Worm (Caenorhabditis elegans) whole organism, L4/young adult: Measurements from ENCODE around the gene T05A8.1.

Experiments used
- W03F9.2 ChIP-seq: fragments of 150-350 bp; optimal IDR thresholded peaks from 2 replicates; lab custom pipeline; 2014; ENCODE audit warnings: missing biosample characterization, missing genetic modification characterization
- dao-5 ChIP-seq: sonication (generic microtip); optimal IDR thresholded peaks from 2 replicates; lab custom pipeline; 2016; ENCODE audit warnings: missing genotype, missing genetic modification characterization, moderate library complexity, missing compliant biosample characterization
- him-1 ChIP-seq: sonication (generic microtip); optimal IDR thresholded peaks from 2 replicates; lab custom pipeline; 2016; ENCODE audit warnings: missing genotype, missing genetic modification reagents, missing genetic modification characterization, missing compliant biosample characterization

The T05A8.1 gene

DNA sequence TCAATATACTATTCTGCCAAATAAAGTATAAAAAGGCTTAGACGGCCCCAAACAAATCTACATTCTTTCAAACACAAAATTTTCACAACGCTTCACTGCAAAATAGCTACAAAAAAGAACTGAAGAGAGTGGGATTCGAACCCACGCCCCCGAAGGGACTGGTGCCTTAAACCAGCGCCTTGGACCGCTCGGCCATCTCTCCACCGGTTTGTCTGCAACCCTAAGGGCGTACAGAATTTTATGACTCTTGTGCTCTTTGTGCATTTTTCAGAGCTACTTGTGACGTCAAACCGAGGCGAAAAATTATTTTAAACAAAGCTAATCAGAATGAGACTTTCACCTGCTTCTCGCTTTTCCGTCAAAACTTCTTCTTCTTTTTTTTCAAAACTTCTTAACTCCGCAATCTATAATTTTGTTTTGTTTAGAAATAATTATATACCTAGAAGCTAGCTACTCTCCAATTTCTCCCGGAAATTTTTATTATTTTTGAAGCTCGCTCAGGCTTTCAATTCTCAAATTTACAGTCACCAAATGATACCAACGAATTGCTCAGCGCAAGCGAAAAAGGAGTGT is 26.4 kb upstream of the T05A8.1 start, which contains the start of gene T05A8.8:
T05A8.8 (plus strand) TSS at position 523 of the 573 bp plus-strand sequence.
- TF ChIP-seq dao-5 (tag; lab: Kevin White, UChicago) = no peak
- TF ChIP-seq W03F9.2 (tag; lab: Kevin White, UChicago) = no peak
- TF ChIP-seq him-1 = no peak

- no peak for TF ChIP-seq him-1
- no peak for TF ChIP-seq W03F9.2 (tag; lab: Kevin White, UChicago)
- TF ChIP-seq dao-5 (tag; lab: Kevin White, UChicago) = no peak
Measured at ce11 chrII:2735644-2736043, 25.8 kb upstream of the T05A8.1 start.

DNA sequence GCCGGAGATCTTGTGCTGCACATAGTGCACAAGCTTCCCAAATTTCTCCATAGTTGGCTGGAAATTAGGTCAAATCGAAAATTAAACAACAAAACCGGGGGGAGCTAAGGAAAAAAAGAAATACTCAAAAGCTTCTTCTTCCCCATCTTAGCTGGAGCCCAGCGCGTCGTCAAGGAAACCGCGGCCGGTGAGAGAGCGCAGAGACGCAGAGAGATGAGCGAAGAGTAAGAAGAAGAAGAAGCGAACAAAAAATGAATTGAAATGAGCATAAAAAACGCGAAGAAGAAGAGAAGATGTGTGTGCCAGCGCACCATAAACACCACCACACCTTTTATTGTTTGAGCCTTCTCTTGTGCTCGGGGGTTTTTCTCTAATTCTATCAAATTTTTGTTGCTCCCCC is 25.4 kb upstream of the T05A8.1 start, which contains the start of gene wdr-31:
wdr-31 (minus strand) TSS at position 101 of the 400 bp plus-strand sequence.
- TF ChIP-seq him-1 (no peak), W03F9.2 (tag; lab: Kevin White, UChicago) (no peak), dao-5 (tag; lab: Kevin White, UChicago) (no peak)

DNA sequence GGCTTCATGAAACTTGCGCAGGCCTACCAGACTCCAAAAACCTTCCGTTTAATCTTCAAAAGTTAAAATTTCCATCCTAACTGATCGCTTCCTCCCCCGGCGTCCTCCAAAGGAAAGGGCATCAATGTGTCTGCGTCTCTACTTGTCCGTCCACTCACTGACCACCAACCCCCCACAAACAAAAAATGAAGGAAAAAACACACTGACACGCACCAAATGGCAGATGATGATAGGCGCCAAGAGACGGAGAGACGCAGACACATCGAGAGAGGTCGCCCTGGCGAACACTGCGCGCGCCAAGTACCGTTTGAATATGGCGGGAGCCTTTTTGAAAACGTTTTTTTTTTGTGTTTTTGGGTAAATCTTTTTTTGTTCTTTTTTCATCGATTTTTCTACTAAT is 24.9 kb upstream of the T05A8.1 start:
- TF ChIP-seq W03F9.2 (tag; lab: Kevin White, UChicago) (no peak), him-1 (no peak), dao-5 (tag; lab: Kevin White, UChicago) (no peak)

DNA sequence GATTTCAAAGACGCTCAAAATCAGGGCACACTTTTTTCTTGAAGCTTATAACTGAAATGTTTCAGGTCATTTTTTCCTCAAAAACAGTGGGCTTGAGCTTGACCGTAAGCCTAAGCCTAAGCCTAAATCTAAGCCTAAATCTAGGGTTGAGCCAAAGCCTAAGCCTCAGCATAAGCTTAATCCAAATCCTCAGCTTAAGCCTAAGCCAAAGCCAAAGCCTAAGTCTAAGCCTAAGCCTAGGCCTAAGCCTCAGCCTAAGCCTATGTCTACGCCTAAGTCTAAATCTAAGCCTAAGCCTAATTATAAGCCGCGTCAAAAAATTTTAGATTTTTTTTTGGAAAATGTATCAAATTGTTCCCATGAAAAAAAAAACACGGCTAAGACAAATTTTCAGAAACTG is 24.4 kb upstream of the T05A8.1 start:
- TF ChIP-seq W03F9.2 (tag; lab: Kevin White, UChicago) (no peak), him-1 (no peak), dao-5 (tag; lab: Kevin White, UChicago) (no peak)

ce11 chrII:2730647-2731046 is 20.8 kb upstream of the T05A8.1 start:
- TF ChIP-seq dao-5 (tag; lab: Kevin White, UChicago) (no peak), W03F9.2 (tag; lab: Kevin White, UChicago) (no peak), him-1 (no peak)

ce11 chrII:2726774-2727173 is 16.9 kb upstream of the T05A8.1 start:
- no peak for TF ChIP-seq dao-5 (tag; lab: Kevin White, UChicago)
- TF ChIP-seq W03F9.2 (tag; lab: Kevin White, UChicago) = no peak
- TF ChIP-seq him-1 = no peak

ce11 chrII:2725561-2725960 is 15.7 kb upstream of the T05A8.1 start, which contains the start of the genes T05A8.11 and nep-2:
Gene T05A8.11, minus strand, starts transcription at chrII:2725661.
Gene nep-2, minus strand, starts transcription at chrII:2725752.
- TF ChIP-seq dao-5 (tag; lab: Kevin White, UChicago) = no peak
- no peak for TF ChIP-seq him-1
- no peak for TF ChIP-seq W03F9.2 (tag; lab: Kevin White, UChicago)

- TF ChIP-seq him-1 = no peak
- TF ChIP-seq dao-5 (tag; lab: Kevin White, UChicago) = no peak
- TF ChIP-seq W03F9.2 (tag; lab: Kevin White, UChicago) = no peak
Measured at ce11 chrII:2721992-2722391, 12.2 kb upstream of the T05A8.1 start.

ce11 chrII:2719212-2719611 is 9.4 kb upstream of the T05A8.1 start:
- TF ChIP-seq dao-5 (tag; lab: Kevin White, UChicago) (no peak), him-1 (no peak), W03F9.2 (tag; lab: Kevin White, UChicago) (no peak)

DNA sequence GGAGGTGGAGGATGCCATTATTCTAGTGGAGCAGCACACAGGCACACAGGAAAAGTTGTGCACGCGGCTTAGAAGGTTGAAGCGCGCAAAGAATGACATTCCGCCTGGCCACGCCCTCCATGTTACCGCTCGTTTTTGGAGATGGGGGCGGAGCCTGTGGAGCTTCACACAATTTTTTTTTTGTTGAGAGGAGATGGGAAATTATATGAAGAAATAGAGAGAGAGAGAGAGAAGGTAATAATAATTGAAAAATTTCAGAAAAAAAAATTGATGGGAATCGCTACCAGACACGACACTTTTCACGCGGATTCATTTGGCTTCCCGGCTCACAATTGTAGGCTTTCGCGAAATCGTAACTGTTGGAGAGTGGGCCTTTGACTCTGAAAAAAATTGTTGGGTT is 7.5 kb upstream of the T05A8.1 start, which contains the start of gene T05A8.3:
T05A8.3 (minus strand) TSS at position 101 of the 400 bp plus-strand sequence.
- TF ChIP-seq dao-5 (tag; lab: Kevin White, UChicago) = no peak
- no peak for TF ChIP-seq W03F9.2 (tag; lab: Kevin White, UChicago)
- TF ChIP-seq him-1 = no peak

ce11 chrII:2710919-2711318 is 1.1 kb upstream of the T05A8.1 start, which contains the start of gene T05A8.2:
Gene T05A8.2, minus strand, starts transcription at chrII:2711019.
- TF ChIP-seq him-1 (no peak), dao-5 (tag; lab: Kevin White, UChicago) (no peak), W03F9.2 (tag; lab: Kevin White, UChicago) (no peak)

- TF ChIP-seq W03F9.2 (tag; lab: Kevin White, UChicago) = no peak
- TF ChIP-seq him-1 = no peak
- no peak for TF ChIP-seq dao-5 (tag; lab: Kevin White, UChicago)
Measured at ce11 chrII:2707872-2708271, 2.0 kb downstream of the T05A8.1 start, which contains the start of gene Y47G7B.2. Gene Y47G7B.2, minus strand, starts transcription at chrII:2708014.

- TF ChIP-seq dao-5 (tag; lab: Kevin White, UChicago) (no peak), W03F9.2 (tag; lab: Kevin White, UChicago) (no peak), him-1 (no peak)
Measured at ce11 chrII:2705200-2705599, 4.6 kb downstream of the T05A8.1 start, which contains the start of gene srh-128. Gene srh-128, minus strand, starts transcription at chrII:2705300.

DNA sequence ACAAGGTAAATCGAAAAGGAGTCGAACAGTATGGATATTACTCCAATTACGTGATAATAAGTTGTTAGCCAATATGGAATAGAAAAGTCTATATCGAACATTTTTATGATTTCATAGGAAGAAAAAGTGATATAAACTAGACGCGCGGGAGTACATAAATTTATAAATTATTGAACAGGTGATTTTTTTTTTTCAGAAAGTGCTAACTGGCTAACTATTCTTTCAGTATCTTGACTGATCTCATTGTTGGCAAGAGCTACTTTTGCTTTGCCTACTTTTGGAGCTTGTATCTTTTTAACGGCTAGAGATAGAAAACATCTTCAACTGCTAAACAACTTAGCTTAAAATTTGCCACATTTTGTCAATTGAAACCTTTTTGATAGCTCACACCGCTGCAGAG is 7.1 kb downstream of the T05A8.1 start, which contains the start of gene sri-60:
sri-60 (minus strand) TSS at position 101 of the 400 bp plus-strand sequence.
- TF ChIP-seq dao-5 (tag; lab: Kevin White, UChicago) (no peak), W03F9.2 (tag; lab: Kevin White, UChicago) (no peak), him-1 (no peak)
